Fruit fly (Drosophila melanogaster): ENCODE data around the gene Cpr78Ca.
A peak's percentile ranks its signal among the peaks of the same experiment; 100 is the strongest.

The Cpr78Ca gene

dm6 chr3L:21251381-21251780, 41.2 kb downstream of the Cpr78Ca start (continued):
- TF ChIP-seq CG15336 (GFP tag; IDR thresholded peaks at IDR 0.05) (peak; percentile 69), topi (GFP tag; optimal IDR thresholded peaks at IDR 0.05) (peak; percentile 60), Ets96B (tag; optimal IDR thresholded peaks at IDR 0.05) (peak; percentile 71), CG10669 (GFP tag; optimal IDR thresholded peaks at IDR 0.05) (peak; percentile 70), CG3032 (tag; optimal IDR thresholded peaks at IDR 0.05) (peak; percentile 74), CG4318 (GFP tag; optimal IDR thresholded peaks at IDR 0.05) (peak; percentile 1), fd85E (GFP tag; optimal IDR thresholded peaks at IDR 0.05) (no peak), dac (GFP tag; optimal IDR thresholded peaks at IDR 0.05) (peak; percentile 35), CG7368 (GFP tag; optimal IDR thresholded peaks at IDR 0.05) (peak; percentile 59), CG6854 (GFP tag; optimal IDR thresholded peaks at IDR 0.05) (no peak), svp (GFP tag) (peak; percentile 61), Eip78C (GFP tag) (peak; percentile 96), CG1621 (tag; optimal IDR thresholded peaks at IDR 0.05) (peak; percentile 83), CG34406 (GFP tag; optimal IDR thresholded peaks at IDR 0.05) (peak; percentile 50), CG6163 (GFP tag; IDR thresholded peaks at IDR 0.05) (peak; percentile 82), Gug (GFP tag; IDR thresholded peaks at IDR 0.05) (peak; percentile 54), vri (GFP tag; optimal IDR thresholded peaks at IDR 0.05) (peak; percentile 48), Ets21C (GFP tag; optimal IDR thresholded peaks at IDR 0.05) (peak; percentile 9), CG32006 (GFP tag; optimal IDR thresholded peaks at IDR 0.05) (peak; percentile 58), CG8119 (GFP tag; IDR thresholded peaks at IDR 0.05) (peak; percentile 61; the same call in 2 of the 3 replicates), lz (GFP tag; optimal IDR thresholded peaks at IDR 0.05) (peak; percentile 44), spab (GFP tag; optimal IDR thresholded peaks at IDR 0.05) (peak; percentile 64), Hr38 (GFP tag; optimal IDR thresholded peaks at IDR 0.05) (no peak), CG11294 (GFP tag; IDR thresholded peaks at IDR 0.05) (peak; percentile 20; the same call in 1 of the 2 replicates), fd59A (GFP tag; optimal IDR thresholded peaks at IDR 0.05) (peak; percentile 65), Sox102F (GFP tag; optimal IDR thresholded peaks at IDR 0.05) (peak; percentile 29), CG3919 (GFP tag; optimal IDR thresholded peaks at IDR 0.05) (peak; percentile 72), CG9139 (GFP tag; optimal IDR thresholded peaks at IDR 0.05) (peak; percentile 41)

DNA sequence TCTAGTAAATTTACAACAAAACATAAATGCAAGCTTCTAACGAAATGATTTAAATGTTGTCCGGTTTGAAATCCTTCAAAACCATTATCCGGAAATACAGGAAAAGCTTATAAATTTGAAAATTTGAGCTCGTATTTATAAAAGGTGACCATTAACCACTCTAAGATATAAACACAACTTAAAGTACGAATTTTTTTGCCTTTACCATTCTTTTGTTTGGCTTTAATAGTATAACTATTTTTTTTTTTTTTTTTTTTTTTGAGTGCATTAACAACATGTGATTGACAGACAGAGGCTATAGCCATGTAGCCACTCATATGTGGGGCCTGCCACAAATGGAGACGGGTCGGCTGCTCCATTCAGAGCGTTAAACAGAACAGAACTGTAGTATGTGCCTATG, 49.2 kb downstream of the Cpr78Ca start:
- TF ChIP-seq eg (GFP tag; IDR thresholded peaks at IDR 0.05) (no peak), Eip75B (GFP tag; optimal IDR thresholded peaks at IDR 0.05) (peak; percentile 33), Met (GFP tag; optimal IDR thresholded peaks at IDR 0.05) (no peak), CG11762 (GFP tag; optimal IDR thresholded peaks at IDR 0.05; ENCODE audit: insufficient read depth) (peak; percentile 11), Sox14 (GFP tag; optimal IDR thresholded peaks at IDR 0.05) (no peak), Blimp-1 (GFP tag; optimal IDR thresholded peaks at IDR 0.05) (no peak), svp (GFP tag) (peak; percentile 59), CG6854 (GFP tag; optimal IDR thresholded peaks at IDR 0.05) (no peak), CG32006 (GFP tag; optimal IDR thresholded peaks at IDR 0.05) (peak; percentile 45), CG34406 (GFP tag; optimal IDR thresholded peaks at IDR 0.05) (no peak), ss (GFP tag; optimal IDR thresholded peaks at IDR 0.05) (no peak), CG15336 (GFP tag; IDR thresholded peaks at IDR 0.05) (0 out of 2 replicates have a peak, but pooled peaks have one; percentile 27), CG8119 (GFP tag; IDR thresholded peaks at IDR 0.05) (peak; percentile 23; the same call in 1 of the 3 replicates), CG9139 (GFP tag; optimal IDR thresholded peaks at IDR 0.05) (no peak), CG6808 (GFP tag; optimal IDR thresholded peaks at IDR 0.05) (no peak), Gug (GFP tag; IDR thresholded peaks at IDR 0.05) (no peak), Hr4 (GFP tag; optimal IDR thresholded peaks at IDR 0.05) (no peak), esn (GFP tag; optimal IDR thresholded peaks at IDR 0.05) (no peak), Eip78C (GFP tag) (peak; percentile 73), dac (GFP tag; optimal IDR thresholded peaks at IDR 0.05) (no peak), CG4318 (GFP tag; optimal IDR thresholded peaks at IDR 0.05) (no peak), topi (GFP tag; optimal IDR thresholded peaks at IDR 0.05) (no peak), CG16779 (tag; optimal IDR thresholded peaks at IDR 0.05) (no peak), fd85E (GFP tag; optimal IDR thresholded peaks at IDR 0.05) (no peak), CG3032 (tag; optimal IDR thresholded peaks at IDR 0.05) (peak; percentile 55), lz (GFP tag; optimal IDR thresholded peaks at IDR 0.05) (no peak), pdm3 (GFP tag; optimal IDR thresholded peaks at IDR 0.05) (no peak), CG3919 (GFP tag; optimal IDR thresholded peaks at IDR 0.05) (no peak), CG8632 (GFP tag; optimal IDR thresholded peaks at IDR 0.05) (no peak), CG10631 (GFP tag; optimal IDR thresholded peaks at IDR 0.05) (peak; percentile 16), CG6163 (GFP tag; IDR thresholded peaks at IDR 0.05) (no peak), spab (GFP tag; optimal IDR thresholded peaks at IDR 0.05) (peak; percentile 22), OdsH (GFP tag; optimal IDR thresholded peaks at IDR 0.05) (peak; percentile 7), Hr38 (GFP tag; optimal IDR thresholded peaks at IDR 0.05) (no peak), Ets96B (tag; optimal IDR thresholded peaks at IDR 0.05) (peak; percentile 63), achi (GFP tag; optimal IDR thresholded peaks at IDR 0.05) (no peak), CG6276 (GFP tag; optimal IDR thresholded peaks at IDR 0.05) (peak; percentile 2)

Data from whole organism, prepupa.